Fruit fly (Drosophila melanogaster): Measurements from ENCODE around the gene Lam.

dm6 chr2L:5501335-5501734 lies 40.9 kb upstream of the Lam start:
- TF ChIP-seq vfl (GFP tag; optimal IDR thresholded peaks at IDR 0.05) (no peak), pzg (GFP tag; optimal IDR thresholded peaks at IDR 0.05) (no peak)

Data from whole organism, embryonic.